Worm (Caenorhabditis elegans): ENCODE results near the gene T05C1.3.
A peak's percentile ranks its signal among the peaks of the same experiment; 100 is the strongest.

Gene T05C1.3

ce11 chrII:4454823-4455222 lies 34.4 kb downstream of the T05C1.3 start:
- no peak for TF ChIP-seq lin-13 (GFP tag; optimal IDR thresholded peaks at IDR 0.05)
- no peak for TF ChIP-seq alr-1 (tag; optimal IDR thresholded peaks at IDR 0.05; ENCODE audit: borderline replicate concordance)
- TF ChIP-seq fkh-4 (tag; optimal IDR thresholded peaks at IDR 0.05; ENCODE audit: borderline replicate concordance): no peak
- TF ChIP-seq lir-3 (tag; optimal IDR thresholded peaks at IDR 0.05; ENCODE audit: poor library complexity): no peak
- no peak for TF ChIP-seq hlh-4 (tag; optimal IDR thresholded peaks at IDR 0.05)
- TF ChIP-seq vab-15 (tag; optimal IDR thresholded peaks at IDR 0.05): no peak
- no peak for TF ChIP-seq ets-5 (GFP tag; IDR thresholded peaks at IDR 0.05)
- TF ChIP-seq snpc-4 (tag; optimal IDR thresholded peaks at IDR 0.05): no peak
- TF ChIP-seq ztf-11 (tag; optimal IDR thresholded peaks at IDR 0.05): no peak
- TF ChIP-seq egl-27 (tag; optimal IDR thresholded peaks at IDR 0.05): no peak
- TF ChIP-seq nhr-20 (tag; optimal IDR thresholded peaks at IDR 0.05): no peak
- no peak for TF ChIP-seq unc-86 (tag; optimal IDR thresholded peaks at IDR 0.05)
- no peak for TF ChIP-seq nhr-77 (tag; optimal IDR thresholded peaks at IDR 0.05)

- TF ChIP-seq unc-86 (tag; optimal IDR thresholded peaks at IDR 0.05) (peak; percentile 55), efl-3 (GFP tag; optimal IDR thresholded peaks at IDR 0.05) (no peak), nhr-20 (tag; optimal IDR thresholded peaks at IDR 0.05) (no peak), ceh-8 (GFP tag; optimal IDR thresholded peaks at IDR 0.05) (no peak), dpl-1 (GFP tag; optimal IDR thresholded peaks at IDR 0.05) (peak in 1 of 3 experiments; percentile 35), lin-35 (GFP tag; optimal IDR thresholded peaks at IDR 0.05) (peak in 1 of 2 experiments; percentile 34), vab-15 (tag; optimal IDR thresholded peaks at IDR 0.05) (no peak), efl-1 (optimal IDR thresholded peaks at IDR 0.05) (no peak), efl-1 (GFP tag; optimal IDR thresholded peaks at IDR 0.05 in 1 of 2) (peak; percentile 13 to 56), zip-4 (GFP tag; optimal IDR thresholded peaks at IDR 0.05) (no peak), lin-14 (GFP tag; optimal IDR thresholded peaks at IDR 0.05) (peak; percentile 60)
These were observed 35.7 kb downstream of the T05C1.3 start for ce11 chrII:4453453-4453852.

ce11 chrII:4453051-4453450 lies 36.1 kb downstream of the T05C1.3 start, which contains the start of gene twk-2:
Gene twk-2 (minus strand): TSS chrII:4453151.
- TF ChIP-seq hlh-4 (tag; optimal IDR thresholded peaks at IDR 0.05) (no peak), elt-3 (tag; optimal IDR thresholded peaks at IDR 0.05) (no peak), ceh-88 (GFP tag; IDR thresholded peaks at IDR 0.05) (no peak), F16B12.6 (tag; optimal IDR thresholded peaks at IDR 0.05) (no peak), lin-39 (tag; optimal IDR thresholded peaks at IDR 0.05) (no peak), nhr-90 (tag; optimal IDR thresholded peaks at IDR 0.05; ENCODE audit: poor library complexity) (no peak), skn-1 (tag; optimal IDR thresholded peaks at IDR 0.05) (no peak), hpl-2 (GFP tag; optimal IDR thresholded peaks at IDR 0.05) (no peak), snu-23 (GFP tag; optimal IDR thresholded peaks at IDR 0.05) (no peak), nhr-85 (tag) (no peak), unc-30 (tag; optimal IDR thresholded peaks at IDR 0.05) (no peak), pax-3 (tag; optimal IDR thresholded peaks at IDR 0.05) (no peak), C04F5.9 (tag; optimal IDR thresholded peaks at IDR 0.05) (no peak), efl-3 (GFP tag; optimal IDR thresholded peaks at IDR 0.05) (no peak), lin-15B (tag; optimal IDR thresholded peaks at IDR 0.05) (no peak), efl-1 (optimal IDR thresholded peaks at IDR 0.05) (no peak), efl-1 (GFP tag; optimal IDR thresholded peaks at IDR 0.05 in 1 of 2) (no peak), egl-13 (tag; optimal IDR thresholded peaks at IDR 0.05) (no peak), ets-5 (GFP tag; IDR thresholded peaks at IDR 0.05) (no peak)

- TF ChIP-seq lin-15B (tag; optimal IDR thresholded peaks at IDR 0.05): no peak
- no peak for TF ChIP-seq mab-9 (GFP tag; IDR thresholded peaks at IDR 0.05)
- no peak for TF ChIP-seq ceh-63 (GFP tag; optimal IDR thresholded peaks at IDR 0.05)
- no peak for TF ChIP-seq hlh-4 (tag; optimal IDR thresholded peaks at IDR 0.05)
- TF ChIP-seq lsy-2 (tag; optimal IDR thresholded peaks at IDR 0.05): no peak
- no peak for TF ChIP-seq mdl-1 (tag; optimal IDR thresholded peaks at IDR 0.05)
- TF ChIP-seq swsn-7 (tag; optimal IDR thresholded peaks at IDR 0.05): no peak
- no peak for TF ChIP-seq nhr-28 (tag; optimal IDR thresholded peaks at IDR 0.05)
- no peak for TF ChIP-seq nhr-84 (tag; optimal IDR thresholded peaks at IDR 0.05)
- TF ChIP-seq nhr-11 (tag; optimal IDR thresholded peaks at IDR 0.05): no peak
- no peak for TF ChIP-seq irx-1 (tag; optimal IDR thresholded peaks at IDR 0.05)
- TF ChIP-seq fos-1 (tag; optimal IDR thresholded peaks at IDR 0.05): no peak
- TF ChIP-seq nhr-85 (tag): no peak
- TF ChIP-seq nhr-12 (tag; optimal IDR thresholded peaks at IDR 0.05): no peak
These were observed 44.4 kb downstream of the T05C1.3 start for ce11 chrII:4444811-4445210.

All from whole organism, L1 larva.